Fruit fly (Drosophila melanogaster): Measurements from ENCODE around the gene orb.

The orb gene

dm6 chr3R:23215434-23215730, 65.3 kb downstream of the orb start:
- TF ChIP-seq CTCF (optimal IDR thresholded peaks at IDR 0.05) (no peak), CG8478 (optimal IDR thresholded peaks at IDR 0.05) (no peak)

- no peak for TF ChIP-seq CG8478 (optimal IDR thresholded peaks at IDR 0.05)
- TF ChIP-seq CTCF (optimal IDR thresholded peaks at IDR 0.05): peak; percentile 59 to 63
These were observed 65.8 kb downstream of the orb start for dm6 chr3R:23214603-23215433.

dm6 chr3R:23212764-23213163, 67.9 kb downstream of the orb start:
- no peak for TF ChIP-seq CG8478 (optimal IDR thresholded peaks at IDR 0.05)
- no peak for TF ChIP-seq CTCF (optimal IDR thresholded peaks at IDR 0.05)

- TF ChIP-seq CTCF (optimal IDR thresholded peaks at IDR 0.05): no peak
- TF ChIP-seq CG8478 (optimal IDR thresholded peaks at IDR 0.05): no peak
These were observed 68.9 kb downstream of the orb start for dm6 chr3R:23211745-23212254.
